Worm (Caenorhabditis elegans) whole organism, mixed stage, embryonic: ENCODE measurements around the gene swd-2.2.

Experiments used
- M03D4.4 ChIP-seq: sonication (generic microtip); optimal IDR thresholded peaks from 2 replicates; lab custom pipeline; 2017; ENCODE audit warnings: mild to moderate bottlenecking, missing genetic modification characterization, missing compliant biosample characterization
- blmp-1 ChIP-seq: fragments of 150-350 bp; optimal IDR thresholded peaks from 2 replicates; lab custom pipeline; 2014; ENCODE audit warnings: missing biosample characterization, missing genetic modification characterization
- drap-1 ChIP-seq: fragments of 200-800 bp; sonication (Bioruptor generic); optimal IDR thresholded peaks from 3 replicates; lab custom pipeline; 2018; ENCODE audit warnings: mild to moderate bottlenecking, missing genetic modification characterization, missing compliant biosample characterization
- elt-1 ChIP-seq: sonication (generic microtip); optimal IDR thresholded peaks from 2 replicates; lab custom pipeline; 2017; ENCODE audit warnings: missing genetic modification characterization, mild to moderate bottlenecking, missing compliant biosample characterization, antibody characterized with exemption, moderate library complexity, borderline replicate concordance; ENCODE audit not compliant: insufficient read depth
- elt-3 ChIP-seq: fragments of 150-350 bp; optimal IDR thresholded peaks from 2 replicates; lab custom pipeline; 2014; ENCODE audit warnings: missing biosample characterization, missing genetic modification characterization
- flh-1 ChIP-seq: fragments of 200-800 bp; sonication (Bioruptor generic); optimal IDR thresholded peaks from 2 replicates; lab custom pipeline; 2018; ENCODE audit warnings: mild to moderate bottlenecking, missing genetic modification characterization, moderate library complexity, missing compliant biosample characterization
- ham-2 ChIP-seq: fragments of 200-800 bp; sonication (Bioruptor generic); optimal IDR thresholded peaks from 2 replicates; lab custom pipeline; 2018; ENCODE audit warnings: mild to moderate bottlenecking, missing genetic modification characterization, missing compliant biosample characterization
- lin-13 ChIP-seq: fragments of 150-350 bp; optimal IDR thresholded peaks from 2 replicates; lab custom pipeline; 2014; ENCODE audit warnings: missing biosample characterization, missing genetic modification characterization
- lsy-2 ChIP-seq: fragments of 150-350 bp; optimal IDR thresholded peaks from 2 replicates; lab custom pipeline; 2014; ENCODE audit warnings: missing biosample characterization, missing genetic modification characterization
- mep-1 ChIP-seq: fragments of 150-350 bp; optimal IDR thresholded peaks from 2 replicates; lab custom pipeline; 2017; ENCODE audit warnings: missing biosample characterization, missing genetic modification reagents, missing genetic modification characterization, inconsistent platforms
- nhr-237 ChIP-seq: fragments of 150-350 bp; optimal IDR thresholded peaks from 2 replicates; lab custom pipeline; 2014; ENCODE audit warnings: missing biosample characterization, missing genetic modification characterization
- nhr-76 ChIP-seq: sonication (generic microtip); optimal IDR thresholded peaks from 2 replicates; lab custom pipeline; 2017; ENCODE audit warnings: missing biosample characterization, missing genetic modification characterization
- sptf-1 ChIP-seq: sonication (generic microtip); optimal IDR thresholded peaks from 2 replicates; lab custom pipeline; 2017; ENCODE audit warnings: mild to moderate bottlenecking, missing genetic modification characterization, moderate library complexity, missing compliant biosample characterization
- tbx-8 ChIP-seq: fragments of 200-800 bp; sonication (Bioruptor generic); optimal IDR thresholded peaks from 2 replicates; lab custom pipeline; 2018; ENCODE audit warnings: mild to moderate bottlenecking, missing genetic modification characterization, moderate library complexity, missing compliant biosample characterization

- no peak for TF ChIP-seq flh-1 (GFP tag; lab: Kevin White, UChicago)
- no peak for TF ChIP-seq drap-1 (GFP tag; lab: Kevin White, UChicago)
- no peak for TF ChIP-seq nhr-237 (tag; lab: Kevin White, UChicago)
- TF ChIP-seq tbx-8 (GFP tag; lab: Kevin White, UChicago): no peak
- no peak for TF ChIP-seq lsy-2 (tag; lab: Kevin White, UChicago)
- TF ChIP-seq elt-1 (tag; lab: Kevin White, UChicago): no peak
- TF ChIP-seq mep-1 (tag; lab: Kevin White, UChicago): peak; percentile 9
- no peak for TF ChIP-seq ham-2
- TF ChIP-seq nhr-76: no peak
- no peak for TF ChIP-seq blmp-1
- no peak for TF ChIP-seq M03D4.4
- TF ChIP-seq elt-3 (tag; lab: Kevin White, UChicago): no peak
- TF ChIP-seq lin-13: no peak
- no peak for TF ChIP-seq sptf-1
Observed at ce11 chrIV:7816402-7817102, 42.3 kb downstream of the swd-2.2 start.
